Worm (Caenorhabditis elegans) whole organism, L1 larva: ENCODE results near the gene Y44A6D.5.

Experiments used
- C34B4.2 ChIP-seq: sonication (generic microtip); optimal IDR thresholded peaks from 2 replicates; lab custom pipeline; 2017; ENCODE audit warnings: mild to moderate bottlenecking, missing genetic modification characterization, missing compliant biosample characterization
- F16B12.6 ChIP-seq: fragments of 150-350 bp; optimal IDR thresholded peaks from 2 replicates; lab custom pipeline; 2014; ENCODE audit warnings: missing biosample characterization, missing genetic modification characterization
- aha-1 ChIP-seq: fragments of 150-350 bp; optimal IDR thresholded peaks from 2 replicates; lab custom pipeline; 2014; ENCODE audit warnings: missing biosample characterization, missing genetic modification characterization
- alr-1 ChIP-seq: fragments of 200-800 bp; sonication (Bioruptor generic); optimal IDR thresholded peaks from 2 replicates; lab custom pipeline; 2018; ENCODE audit warnings: borderline replicate concordance, mild to moderate bottlenecking, missing genetic modification characterization, missing compliant biosample characterization
- aly-2 ChIP-seq: fragments of 150-350 bp; optimal IDR thresholded peaks from 2 replicates; lab custom pipeline; 2014; ENCODE audit warnings: missing biosample characterization, missing genetic modification characterization
- ama-1 ChIP-seq: fragments of 150-350 bp; optimal IDR thresholded peaks from 2 replicates; lab custom pipeline; 2014
- blmp-1 ChIP-seq: fragments of 150-350 bp; optimal IDR thresholded peaks from 2 replicates; lab custom pipeline; 2014; ENCODE audit warnings: missing biosample characterization, missing genetic modification characterization
- ceh-63 ChIP-seq: fragments of 200-800 bp; sonication (Bioruptor generic); optimal IDR thresholded peaks from 2 replicates; lab custom pipeline; 2018; ENCODE audit warnings: mild to moderate bottlenecking, missing genetic modification characterization, missing compliant biosample characterization
- ceh-82 ChIP-seq, 3 experiments: fragments of 150-350 bp in 1 of 3; sonication (generic microtip) in 2 of 3; optimal IDR thresholded peaks; 2 replicates each; lab custom pipeline; 2014 to 2017; ENCODE audit warnings: missing biosample characterization in 3 of 3, missing genetic modification characterization in 3 of 3
- ceh-88 ChIP-seq: fragments of 200-800 bp; sonication (Bioruptor generic); IDR thresholded peaks from 2 replicates; pipeline ENCODE4 v1.3.6; 2022; ENCODE audit warnings: missing genetic modification characterization, missing compliant biosample characterization
- ceh-90 ChIP-seq: sonication (generic microtip); optimal IDR thresholded peaks from 2 replicates; lab custom pipeline; 2016; ENCODE audit warnings: missing genetic modification characterization, missing compliant biosample characterization
- ces-1 ChIP-seq: fragments of 150-350 bp; optimal IDR thresholded peaks from 2 replicates; lab custom pipeline; 2014; ENCODE audit warnings: missing biosample characterization, missing genetic modification reagents, missing genetic modification characterization
- dpl-1 ChIP-seq, 3 experiments: fragments of 150-350 bp in 2 of 3; sonication (generic microtip) in 1 of 3; optimal IDR thresholded peaks; 2 replicates each; lab custom pipeline; 2014 to 2017; ENCODE audit warnings: missing biosample characterization in 3 of 3, missing genetic modification characterization in 3 of 3, missing genetic modification reagents in 3 of 3
- dsc-1 ChIP-seq: sonication (generic microtip); optimal IDR thresholded peaks from 2 replicates; lab custom pipeline; 2016; ENCODE audit warnings: mild to moderate bottlenecking, missing genetic modification characterization, missing compliant biosample characterization
- efl-1 ChIP-seq, 4 experiments: fragments of 150-350 bp; optimal IDR thresholded peaks in 3 of 4; peaks in 1 of 4; 1 replicate in 1 of 4; 2 replicates in 3 of 4; lab custom pipeline; 2014; ENCODE audit warnings: missing biosample characterization in 2 of 4, missing genetic modification characterization in 2 of 4, missing genetic modification reagents in 2 of 4
- egl-13 ChIP-seq: sonication (generic microtip); optimal IDR thresholded peaks from 2 replicates; lab custom pipeline; 2016; ENCODE audit warnings: missing genotype, missing genetic modification reagents, missing genetic modification characterization, missing compliant biosample characterization
- egl-27 ChIP-seq, 2 experiments: fragments of 150-350 bp in 1 of 2; sonication (generic microtip); optimal IDR thresholded peaks; 3 replicates each; lab custom pipeline; 2017 to 2018; ENCODE audit warnings: missing biosample characterization in 2 of 2, missing genetic modification characterization in 2 of 2, missing genetic modification reagents in 2 of 2
- fkh-4 ChIP-seq: sonication (generic microtip); optimal IDR thresholded peaks from 2 replicates; lab custom pipeline; 2016; ENCODE audit warnings: missing compliant biosample characterization, missing genetic modification characterization, borderline replicate concordance
- fos-1 ChIP-seq: fragments of 150-350 bp; optimal IDR thresholded peaks from 2 replicates; lab custom pipeline; 2014; ENCODE audit warnings: missing biosample characterization, missing genetic modification characterization
- hlh-4 ChIP-seq: sonication (generic microtip); optimal IDR thresholded peaks from 2 replicates; lab custom pipeline; 2016; ENCODE audit warnings: mild to moderate bottlenecking, missing genetic modification characterization, missing compliant biosample characterization
- hpl-2 ChIP-seq: fragments of 150-350 bp; optimal IDR thresholded peaks from 2 replicates; lab custom pipeline; 2014; ENCODE audit warnings: missing biosample characterization, missing genetic modification reagents, missing genetic modification characterization
- isw-1 ChIP-seq: fragments of 200-800 bp; sonication (Bioruptor generic); IDR thresholded peaks from 2 replicates; pipeline ENCODE4 v1.3.6; 2022; ENCODE audit warnings: missing genetic modification characterization, missing compliant biosample characterization
- jun-1 ChIP-seq: fragments of 150-350 bp; optimal IDR thresholded peaks from 2 replicates; lab custom pipeline; 2014; ENCODE audit warnings: missing biosample characterization, missing genetic modification reagents, missing genetic modification characterization
- lin-14 ChIP-seq: fragments of 200-800 bp; sonication (Bioruptor generic); optimal IDR thresholded peaks from 2 replicates; lab custom pipeline; 2018; ENCODE audit warnings: mild to moderate bottlenecking, missing genetic modification characterization, moderate library complexity, missing compliant biosample characterization
- lin-39 ChIP-seq: fragments of 150-350 bp; optimal IDR thresholded peaks from 2 replicates; lab custom pipeline; 2014; ENCODE audit warnings: missing biosample characterization, missing genetic modification reagents, missing genetic modification characterization
- lir-3 ChIP-seq: sonication (generic microtip); optimal IDR thresholded peaks from 2 replicates; lab custom pipeline; 2016; ENCODE audit warnings: mild to moderate bottlenecking, missing genetic modification characterization, moderate library complexity, missing compliant biosample characterization; ENCODE audit not compliant: poor library complexity
- mab-9 ChIP-seq: fragments of 200-800 bp; sonication (Bioruptor generic); IDR thresholded peaks from 2 replicates; pipeline ENCODE4 v1.3.6; 2022; ENCODE audit warnings: missing genetic modification reagents, missing genetic modification characterization, missing compliant biosample characterization
- mdl-1 ChIP-seq, 2 experiments: fragments of 150-350 bp; optimal IDR thresholded peaks; 2 replicates each; lab custom pipeline; 2014 to 2017; ENCODE audit warnings: missing biosample characterization in 2 of 2, missing genetic modification characterization in 2 of 2, inconsistent platforms in 1 of 2
- mef-2 ChIP-seq: fragments of 150-350 bp; optimal IDR thresholded peaks from 2 replicates; lab custom pipeline; 2014; ENCODE audit warnings: missing biosample characterization, missing genetic modification characterization
- mep-1 ChIP-seq: fragments of 150-350 bp; optimal IDR thresholded peaks from 2 replicates; lab custom pipeline; 2014; ENCODE audit warnings: missing biosample characterization, missing genetic modification characterization
- nhr-11 ChIP-seq: fragments of 150-350 bp; optimal IDR thresholded peaks from 2 replicates; lab custom pipeline; 2014; ENCODE audit warnings: missing biosample characterization, missing genetic modification characterization
- nhr-19 ChIP-seq: fragments of 200-800 bp; sonication (Bioruptor generic); conservative IDR thresholded peaks from 2 replicates; pipeline ENCODE4 v1.3.6; 2022; ENCODE audit warnings: missing genetic modification characterization, missing compliant biosample characterization
- nhr-20 ChIP-seq: sonication (generic microtip); optimal IDR thresholded peaks from 2 replicates; lab custom pipeline; 2016; ENCODE audit warnings: mild to moderate bottlenecking, missing genetic modification characterization, missing compliant biosample characterization
- nhr-28 ChIP-seq: fragments of 150-350 bp; optimal IDR thresholded peaks from 2 replicates; lab custom pipeline; 2014; ENCODE audit warnings: missing biosample characterization, missing genetic modification characterization
- nhr-47 ChIP-seq: sonication (generic microtip); optimal IDR thresholded peaks from 2 replicates; lab custom pipeline; 2016; ENCODE audit warnings: mild to moderate bottlenecking, missing genetic modification characterization, moderate library complexity, missing compliant biosample characterization
- nhr-77 ChIP-seq: fragments of 150-350 bp; optimal IDR thresholded peaks from 2 replicates; lab custom pipeline; 2014; ENCODE audit warnings: missing biosample characterization, missing genetic modification characterization
- nhr-85 ChIP-seq: sonication (generic microtip); peaks from one replicate; lab custom pipeline; 2016; ENCODE audit warnings: missing genetic modification characterization, inconsistent platforms, missing compliant biosample characterization
- nhr-90 ChIP-seq: sonication (generic microtip); optimal IDR thresholded peaks from 2 replicates; lab custom pipeline; 2016; ENCODE audit warnings: mild to moderate bottlenecking, missing genetic modification characterization, missing compliant biosample characterization; ENCODE audit not compliant: poor library complexity
- pag-3 ChIP-seq: sonication (generic microtip); optimal IDR thresholded peaks from 2 replicates; lab custom pipeline; 2017; ENCODE audit warnings: missing genetic modification characterization, mild to moderate bottlenecking, missing compliant biosample characterization, antibody characterized with exemption, borderline replicate concordance; ENCODE audit not compliant: insufficient read depth
- snpc-4 ChIP-seq: fragments of 150-350 bp; optimal IDR thresholded peaks from 2 replicates; lab custom pipeline; 2014; ENCODE audit warnings: missing biosample characterization, missing genetic modification characterization
- snu-23 ChIP-seq: sonication (generic microtip); optimal IDR thresholded peaks from 2 replicates; lab custom pipeline; 2016; ENCODE audit warnings: missing genetic modification characterization, missing compliant biosample characterization
- sox-4 ChIP-seq: sonication (generic microtip); optimal IDR thresholded peaks from 2 replicates; lab custom pipeline; 2016; ENCODE audit warnings: missing genetic modification characterization, missing compliant biosample characterization
- sptf-1 ChIP-seq: fragments of 150-350 bp; optimal IDR thresholded peaks from 2 replicates; lab custom pipeline; 2014; ENCODE audit warnings: missing biosample characterization, missing genetic modification characterization
- swsn-7 ChIP-seq: sonication (generic microtip); optimal IDR thresholded peaks from 2 replicates; lab custom pipeline; 2016; ENCODE audit warnings: missing genetic modification characterization, missing compliant biosample characterization
- tlp-1 ChIP-seq: fragments of 150-350 bp; optimal IDR thresholded peaks from 2 replicates; lab custom pipeline; 2014; ENCODE audit warnings: missing biosample characterization, missing genetic modification characterization
- unc-130 ChIP-seq: fragments of 150-350 bp; optimal IDR thresholded peaks from 2 replicates; lab custom pipeline; 2017; ENCODE audit warnings: missing biosample characterization, missing genetic modification characterization, inconsistent platforms
- unc-62 ChIP-seq: fragments of 150-350 bp; optimal IDR thresholded peaks from 2 replicates; lab custom pipeline; 2014; ENCODE audit warnings: missing biosample characterization, missing genetic modification reagents, missing genetic modification characterization
- unc-86 ChIP-seq: sonication (generic microtip); optimal IDR thresholded peaks from 2 replicates; lab custom pipeline; 2016; ENCODE audit warnings: missing genetic modification characterization, missing compliant biosample characterization
- unc-98 ChIP-seq: fragments of 200-800 bp; sonication (Bioruptor generic); IDR thresholded peaks from 2 replicates; pipeline ENCODE4 v1.3.6; 2022; ENCODE audit warnings: missing genetic modification characterization, missing compliant biosample characterization
- vab-15 ChIP-seq: sonication (generic microtip); optimal IDR thresholded peaks from 2 replicates; lab custom pipeline; 2017; ENCODE audit warnings: missing genotype, mild to moderate bottlenecking, missing genetic modification characterization, missing compliant biosample characterization
- xbp-1 ChIP-seq: sonication (generic microtip); optimal IDR thresholded peaks from 2 replicates; lab custom pipeline; 2016; ENCODE audit warnings: missing genetic modification characterization, missing compliant biosample characterization
- zag-1 ChIP-seq: fragments of 150-350 bp; optimal IDR thresholded peaks from 2 replicates; lab custom pipeline; 2014; ENCODE audit warnings: missing biosample characterization, missing genetic modification characterization
- ztf-11 ChIP-seq, 2 experiments: sonication (generic microtip); optimal IDR thresholded peaks; 2 replicates each; lab custom pipeline; 2016 to 2017; ENCODE audit warnings: missing genetic modification characterization in 2 of 2, missing biosample characterization in 1 of 2, missing compliant biosample characterization in 1 of 2

The Y44A6D.5 gene

ce11 chrV:20782188-20782587 lies 20.6 kb downstream of the Y44A6D.5 start (continued):
- TF ChIP-seq sptf-1 (no peak), nhr-28 (no peak), unc-62 (no peak), sox-4 (tag; lab: Kevin White, UChicago) (peak; percentile 0), aha-1 (no peak), xbp-1 (tag; lab: Kevin White, UChicago) (peak; percentile 34), blmp-1 (no peak), ceh-63 (GFP tag; lab: Kevin White, UChicago) (no peak), lir-3 (no peak), egl-13 (tag; lab: Kevin White, UChicago) (peak; percentile 56), pag-3 (no peak), swsn-7 (tag; lab: Kevin White, UChicago) (peak; percentile 72), alr-1 (tag; lab: Kevin White, UChicago) (no peak), nhr-47 (tag; lab: Kevin White, UChicago) (peak; percentile 80), ceh-90 (tag; lab: Kevin White, UChicago) (no peak), isw-1 (peak; percentile 30), snu-23 (GFP tag; lab: Kevin White, UChicago) (peak; percentile 65), nhr-20 (tag; lab: Kevin White, UChicago) (peak; percentile 84), C34B4.2 (tag; lab: Kevin White, UChicago) (no peak), zag-1 (tag; lab: Kevin White, UChicago) (peak; percentile 88), ceh-88 (GFP tag; lab: Robert Waterston, UW) (no peak), nhr-90 (no peak), hlh-4 (tag; lab: Kevin White, UChicago) (no peak), dsc-1 (tag; lab: Kevin White, UChicago) (peak; percentile 57), unc-98 (GFP tag; lab: Robert Waterston, UW) (no peak), lin-14 (GFP tag; lab: Kevin White, UChicago) (peak; percentile 93), nhr-77 (tag; lab: Kevin White, UChicago) (no peak), efl-1 (optimal IDR thresholded peaks at IDR 0.05; lab: Kevin White, UChicago) (peak in 1 of 2 experiments; percentile 28), efl-1 (GFP tag; optimal IDR thresholded peaks at IDR 0.05 in 1 of 2; lab: Kevin White, UChicago) (peak in 1 of 2 experiments; percentile 9), mdl-1 (tag; optimal IDR thresholded peaks at IDR 0.05; lab: Kevin White, UChicago) (peak in 1 of 2 experiments; percentile 47), snpc-4 (tag; lab: Kevin White, UChicago) (no peak), unc-86 (tag; lab: Kevin White, UChicago) (peak; percentile 73), nhr-85 (no peak), ces-1 (peak; percentile 84), mef-2 (tag; lab: Kevin White, UChicago) (peak; percentile 52), hpl-2 (GFP tag; lab: Kevin White, UChicago) (no peak), F16B12.6 (tag; lab: Kevin White, UChicago) (no peak), ama-1 (lab: Kevin White, UChicago) (peak; percentile 30), fkh-4 (no peak), unc-130 (tag; lab: Kevin White, UChicago) (no peak), mab-9 (no peak; the same call in 1 of the 2 replicates), nhr-11 (tag; lab: Kevin White, UChicago) (peak; percentile 11), dpl-1 (GFP tag; optimal IDR thresholded peaks at IDR 0.05; lab: Kevin White, UChicago) (peak in 1 of 3 experiments; percentile 38), lin-39 (tag; lab: Kevin White, UChicago) (no peak), mep-1 (tag; lab: Kevin White, UChicago) (peak; percentile 56), ztf-11 (tag; optimal IDR thresholded peaks at IDR 0.05; lab: Kevin White, UChicago) (no peak), egl-27 (tag; optimal IDR thresholded peaks at IDR 0.05; lab: Kevin White, UChicago) (no peak), jun-1 (tag; lab: Kevin White, UChicago) (no peak), ceh-82 (tag; optimal IDR thresholded peaks at IDR 0.05; lab: Kevin White, UChicago) (peak; percentile 23 to 84 (median 38)), tlp-1 (tag; lab: Kevin White, UChicago) (no peak), nhr-19 (GFP tag; lab: Robert Waterston, UW) (peak; percentile 83), vab-15 (tag; lab: Kevin White, UChicago) (no peak), aly-2 (tag; lab: Kevin White, UChicago) (peak; percentile 27), fos-1 (no peak)
